Worm (Caenorhabditis elegans): ENCODE data around the gene pde-12.

ce11 chrIII:10824206-10824605, 20.6 kb downstream of the pde-12 start:
- no peak for TF ChIP-seq cog-1 (tag; optimal IDR thresholded peaks at IDR 0.05)
- no peak for TF ChIP-seq T22C8.4 (GFP tag; IDR thresholded peaks at IDR 0.05)
- no peak for TF ChIP-seq ztf-23 (GFP tag; IDR thresholded peaks at IDR 0.05)
- TF ChIP-seq flt-1 (GFP tag; IDR thresholded peaks at IDR 0.05): no peak
- no peak for TF ChIP-seq ref-1 (GFP tag; conservative IDR thresholded peaks at IDR 0.05)
- no peak for TF ChIP-seq tab-1 (GFP tag; IDR thresholded peaks at IDR 0.05)
- no peak for TF ChIP-seq med-1 (GFP tag; optimal IDR thresholded peaks at IDR 0.05; ENCODE audit: insufficient read depth)
- no peak for TF ChIP-seq klf-2 (GFP tag; conservative IDR thresholded peaks at IDR 0.05)
- TF ChIP-seq ztf-29 (GFP tag; IDR thresholded peaks at IDR 0.05): no peak

All from whole organism, midembryonic.